Fruit fly (Drosophila melanogaster): Measurements from ENCODE around the gene Nep2.

Gene Nep2

dm6 chr3R:4773097-4773496, 41.4 kb upstream of the Nep2 start, which contains the start of gene CG44098:
Gene CG44098, minus strand, starts transcription at chr3R:4773197.
- no peak for TF ChIP-seq Pif1B (GFP tag; optimal IDR thresholded peaks at IDR 0.05)
- TF ChIP-seq CG32121 (GFP tag; IDR thresholded peaks at IDR 0.05) = no peak
- no peak for TF ChIP-seq D1 (tag; optimal IDR thresholded peaks at IDR 0.05)
- no peak for TF ChIP-seq CG17806 (tag; optimal IDR thresholded peaks at IDR 0.05)
- TF ChIP-seq gl (tag; optimal IDR thresholded peaks at IDR 0.05) = no peak

dm6 chr3R:4771319-4771718, 39.6 kb upstream of the Nep2 start:
- TF ChIP-seq EcR (GFP tag; optimal IDR thresholded peaks at IDR 0.05) (no peak), rn (GFP tag; IDR thresholded peaks at IDR 0.05) (no peak), CG13204 (GFP tag; optimal IDR thresholded peaks at IDR 0.05) (no peak), CG12605 (GFP tag; IDR thresholded peaks at IDR 0.05) (no peak), CG10348 (GFP tag; IDR thresholded peaks at IDR 0.05) (no peak), CG9948 (tag; optimal IDR thresholded peaks at IDR 0.05) (no peak), CG8301 (tag; optimal IDR thresholded peaks at IDR 0.05) (no peak), CG17806 (tag; optimal IDR thresholded peaks at IDR 0.05) (no peak), CG14655 (GFP tag; optimal IDR thresholded peaks at IDR 0.05) (no peak), Snoo (tag; optimal IDR thresholded peaks at IDR 0.05) (no peak)

- TF ChIP-seq fd96Ca (GFP tag; IDR thresholded peaks at IDR 0.05) (0 out of 3 replicates have a peak, but pooled peaks have one; percentile 35), CG32121 (GFP tag; IDR thresholded peaks at IDR 0.05) (no peak), CG13204 (GFP tag; optimal IDR thresholded peaks at IDR 0.05) (peak; percentile 0), CG4496 (GFP tag; IDR thresholded peaks at IDR 0.05) (no peak), CG8301 (tag; optimal IDR thresholded peaks at IDR 0.05) (no peak), CG14655 (GFP tag; optimal IDR thresholded peaks at IDR 0.05) (peak; percentile 48)
Measured at dm6 chr3R:4768711-4769239, 37.1 kb upstream of the Nep2 start.

dm6 chr3R:4761372-4761771, 29.7 kb upstream of the Nep2 start:
- TF ChIP-seq Snoo (tag; optimal IDR thresholded peaks at IDR 0.05) (peak; percentile 46), gl (tag; optimal IDR thresholded peaks at IDR 0.05) (no peak), fd96Ca (GFP tag; IDR thresholded peaks at IDR 0.05) (no peak), Pif1A (GFP tag; optimal IDR thresholded peaks at IDR 0.05) (peak; percentile 14)

- TF ChIP-seq CG15710 (tag; optimal IDR thresholded peaks at IDR 0.05) (no peak), rn (GFP tag; IDR thresholded peaks at IDR 0.05) (no peak), Pif1A (GFP tag; optimal IDR thresholded peaks at IDR 0.05) (no peak), D1 (tag; optimal IDR thresholded peaks at IDR 0.05) (no peak), CG13204 (GFP tag; optimal IDR thresholded peaks at IDR 0.05) (no peak), CG34367 (tag; optimal IDR thresholded peaks at IDR 0.05) (no peak), CG8159 (tag; optimal IDR thresholded peaks at IDR 0.05) (no peak), fd96Ca (GFP tag; IDR thresholded peaks at IDR 0.05) (no peak), CG8301 (tag; optimal IDR thresholded peaks at IDR 0.05) (no peak), gl (tag; optimal IDR thresholded peaks at IDR 0.05) (no peak), CG14655 (GFP tag; optimal IDR thresholded peaks at IDR 0.05) (no peak), CG17806 (tag; optimal IDR thresholded peaks at IDR 0.05) (no peak), Ets98B (GFP tag; IDR thresholded peaks at IDR 0.05) (no peak)
Measured at dm6 chr3R:4749735-4750134, 18.1 kb upstream of the Nep2 start, which contains the start of gene atms. Gene atms, plus strand, starts transcription at chr3R:4750035.

- no peak for TF ChIP-seq D1 (tag; optimal IDR thresholded peaks at IDR 0.05)
- TF ChIP-seq CG8159 (tag; optimal IDR thresholded peaks at IDR 0.05) = no peak
- TF ChIP-seq CG12605 (GFP tag; IDR thresholded peaks at IDR 0.05) = no peak
- no peak for TF ChIP-seq CG17806 (tag; optimal IDR thresholded peaks at IDR 0.05)
- no peak for TF ChIP-seq CG34367 (tag; optimal IDR thresholded peaks at IDR 0.05)
- no peak for TF ChIP-seq rn (GFP tag; IDR thresholded peaks at IDR 0.05)
- no peak for TF ChIP-seq CG10348 (GFP tag; IDR thresholded peaks at IDR 0.05)
- TF ChIP-seq CG13204 (GFP tag; optimal IDR thresholded peaks at IDR 0.05) = no peak
- no peak for TF ChIP-seq CG15710 (tag; optimal IDR thresholded peaks at IDR 0.05)
- TF ChIP-seq CG32121 (GFP tag; IDR thresholded peaks at IDR 0.05) = no peak
- TF ChIP-seq Pif1A (GFP tag; optimal IDR thresholded peaks at IDR 0.05) = no peak
- TF ChIP-seq Ets98B (GFP tag; IDR thresholded peaks at IDR 0.05) = no peak
- no peak for TF ChIP-seq EcR (GFP tag; optimal IDR thresholded peaks at IDR 0.05)
- no peak for TF ChIP-seq Pif1B (GFP tag; optimal IDR thresholded peaks at IDR 0.05)
Measured at dm6 chr3R:4748888-4749717, 17.4 kb upstream of the Nep2 start, which contains the start of gene tacc. Gene tacc, minus strand, starts transcription at chr3R:4749056.

dm6 chr3R:4747292-4747691, 15.6 kb upstream of the Nep2 start:
- TF ChIP-seq CG9948 (tag; optimal IDR thresholded peaks at IDR 0.05) (peak; percentile 30), CG8301 (tag; optimal IDR thresholded peaks at IDR 0.05) (peak; percentile 43), rn (GFP tag; IDR thresholded peaks at IDR 0.05) (no peak), fd96Ca (GFP tag; IDR thresholded peaks at IDR 0.05) (peak; percentile 48; the same call in 1 of the 3 replicates), CG32121 (GFP tag; IDR thresholded peaks at IDR 0.05) (0 out of 2 replicates have a peak, but pooled peaks have one; percentile 30), Snoo (tag; optimal IDR thresholded peaks at IDR 0.05) (no peak), CG8159 (tag; optimal IDR thresholded peaks at IDR 0.05) (peak; percentile 42), Pif1A (GFP tag; optimal IDR thresholded peaks at IDR 0.05) (peak; percentile 1), CG15710 (tag; optimal IDR thresholded peaks at IDR 0.05) (peak; percentile 44), CG17806 (tag; optimal IDR thresholded peaks at IDR 0.05) (peak; percentile 30), Ets98B (GFP tag; IDR thresholded peaks at IDR 0.05) (no peak), CG14655 (GFP tag; optimal IDR thresholded peaks at IDR 0.05) (peak; percentile 60)

Measured in whole organism, pupa.